Fruit fly (Drosophila melanogaster) S2 (cell line): ENCODE data around the gene Drsl2.

Experiments used
- CG8478 ChIP-seq: fragments of >200 bp; optimal IDR thresholded peaks from 2 replicates; lab custom pipeline; 2018
- CTCF ChIP-seq, 2 experiments: fragments of >200 bp; optimal IDR thresholded peaks; 2 replicates each; lab custom pipeline; 2018

DNA sequence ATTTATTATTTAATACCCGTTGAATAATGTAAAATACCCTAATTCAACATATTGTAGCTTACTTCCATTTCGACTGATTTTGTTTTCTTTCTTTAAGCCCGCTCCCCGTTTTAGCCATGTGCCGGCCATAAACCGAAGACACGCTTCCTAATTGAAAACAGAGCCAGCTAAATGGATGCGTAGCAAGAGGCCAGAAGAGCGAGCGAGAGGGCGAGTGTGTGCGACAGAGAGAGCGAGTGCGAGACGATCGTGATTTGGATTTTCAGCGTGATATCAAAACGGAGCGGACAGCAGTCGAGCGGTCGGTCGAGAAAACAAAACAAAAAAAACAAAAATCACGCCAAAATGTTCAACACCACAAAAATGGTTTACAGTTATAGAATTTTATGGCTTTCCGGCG, 47.8 kb upstream of the Drsl2 start:
- TF ChIP-seq CG8478 (lab: Kevin White, UChicago): no peak
- TF ChIP-seq CTCF (optimal IDR thresholded peaks at IDR 0.05; lab: Kevin White, UChicago): no peak
